Worm (Caenorhabditis elegans) whole organism, L2 larva: ENCODE data around the gene C08F1.12.

Experiments used
- C34F6.9 ChIP-seq: fragments of 150-350 bp; optimal IDR thresholded peaks from 2 replicates; lab custom pipeline; 2014; ENCODE audit warnings: missing biosample characterization, missing genetic modification characterization
- F13H6.1 ChIP-seq: sonication (generic microtip); optimal IDR thresholded peaks from 2 replicates; lab custom pipeline; 2016; ENCODE audit warnings: missing genetic modification characterization, missing compliant biosample characterization
- Y55F3AM.14 ChIP-seq: fragments of 200-800 bp; sonication (Bioruptor generic); optimal IDR thresholded peaks from 2 replicates; lab custom pipeline; 2018; ENCODE audit warnings: mild to moderate bottlenecking, missing genetic modification characterization, missing compliant biosample characterization
- ZK546.5 ChIP-seq: sonication (generic microtip); optimal IDR thresholded peaks from 2 replicates; lab custom pipeline; 2017; ENCODE audit warnings: missing biosample characterization, missing genetic modification characterization
- aly-2 ChIP-seq: fragments of 150-350 bp; optimal IDR thresholded peaks from 2 replicates; lab custom pipeline; 2014; ENCODE audit warnings: missing biosample characterization, missing genetic modification characterization
- ama-1 ChIP-seq: fragments of 150-350 bp; optimal IDR thresholded peaks from 2 replicates; lab custom pipeline; 2018; ENCODE audit warnings: inconsistent platforms
- blmp-1 ChIP-seq: sonication (generic microtip); optimal IDR thresholded peaks from 2 replicates; lab custom pipeline; 2017; ENCODE audit warnings: missing genetic modification characterization, mild to moderate bottlenecking, missing compliant biosample characterization, antibody characterized with exemption, moderate library complexity; ENCODE audit not compliant: insufficient read depth
- ceh-16 ChIP-seq: fragments of 150-350 bp; optimal IDR thresholded peaks from 2 replicates; lab custom pipeline; 2014; ENCODE audit warnings: missing biosample characterization, missing genetic modification characterization
- crh-2 ChIP-seq: sonication (generic microtip); optimal IDR thresholded peaks from 2 replicates; lab custom pipeline; 2017; ENCODE audit warnings: missing biosample characterization, missing genetic modification characterization
- dmd-4 ChIP-seq: sonication (generic microtip); optimal IDR thresholded peaks from 2 replicates; lab custom pipeline; 2017; ENCODE audit warnings: missing biosample characterization, missing genetic modification characterization
- egl-27 ChIP-seq: sonication (generic microtip); optimal IDR thresholded peaks from 3 replicates; lab custom pipeline; 2017; ENCODE audit warnings: missing biosample characterization, missing genetic modification reagents, missing genetic modification characterization
- elt-1 ChIP-seq: fragments of 150-350 bp; optimal IDR thresholded peaks from 2 replicates; lab custom pipeline; 2014; ENCODE audit warnings: missing biosample characterization, missing genetic modification characterization
- gmeb-1 ChIP-seq: fragments of 150-350 bp; optimal IDR thresholded peaks from 2 replicates; lab custom pipeline; 2014; ENCODE audit warnings: missing biosample characterization, missing genetic modification characterization
- lin-11 ChIP-seq: fragments of 150-350 bp; sonication (generic microtip); optimal IDR thresholded peaks from 2 replicates; lab custom pipeline; 2014; ENCODE audit warnings: missing biosample characterization, missing genetic modification characterization, inconsistent platforms, mixed read lengths
- lin-13 ChIP-seq: fragments of 150-350 bp; optimal IDR thresholded peaks from 2 replicates; lab custom pipeline; 2014; ENCODE audit warnings: missing biosample characterization, missing genetic modification reagents, missing genetic modification characterization
- lin-39 ChIP-seq: fragments of 150-350 bp; optimal IDR thresholded peaks from 2 replicates; lab custom pipeline; 2014; ENCODE audit warnings: missing biosample characterization, missing genetic modification reagents, missing genetic modification characterization
- lsy-2 ChIP-seq, 2 experiments: fragments of 150-350 bp in 1 of 2; sonication (generic microtip) in 1 of 2; optimal IDR thresholded peaks; 2 replicates each; lab custom pipeline; 2014 to 2017; ENCODE audit warnings: missing biosample characterization in 2 of 2, missing genetic modification characterization in 2 of 2
- mab-5 ChIP-seq: fragments of 150-350 bp; optimal IDR thresholded peaks from 2 replicates; lab custom pipeline; 2014; ENCODE audit warnings: missing biosample characterization, missing genetic modification characterization
- mdl-1 ChIP-seq, 2 experiments: fragments of 150-350 bp in 1 of 2; sonication (generic microtip) in 1 of 2; optimal IDR thresholded peaks; 2 replicates each; lab custom pipeline; 2017; ENCODE audit warnings: missing biosample characterization in 2 of 2, missing genetic modification characterization in 2 of 2
- nhr-129 ChIP-seq: fragments of 150-350 bp; optimal IDR thresholded peaks from 2 replicates; lab custom pipeline; 2014; ENCODE audit warnings: missing biosample characterization, missing genetic modification characterization
- nhr-23 ChIP-seq: fragments of 150-350 bp; optimal IDR thresholded peaks from 2 replicates; lab custom pipeline; 2014; ENCODE audit warnings: missing biosample characterization, missing genetic modification reagents, missing genetic modification characterization
- nhr-237 ChIP-seq: fragments of 150-350 bp; optimal IDR thresholded peaks from 2 replicates; lab custom pipeline; 2014; ENCODE audit warnings: missing biosample characterization, missing genetic modification characterization
- nhr-25 ChIP-seq: fragments of 150-350 bp; sonication (generic microtip); optimal IDR thresholded peaks from 3 replicates; lab custom pipeline; 2014; ENCODE audit warnings: missing biosample characterization, missing genetic modification characterization
- nhr-6 ChIP-seq: fragments of 150-350 bp; optimal IDR thresholded peaks from 2 replicates; lab custom pipeline; 2014; ENCODE audit warnings: missing biosample characterization, missing genetic modification characterization
- nhr-77 ChIP-seq: fragments of 150-350 bp; optimal IDR thresholded peaks from 2 replicates; lab custom pipeline; 2014; ENCODE audit warnings: missing biosample characterization, missing genetic modification characterization
- peb-1 ChIP-seq: fragments of 150-350 bp; optimal IDR thresholded peaks from 2 replicates; lab custom pipeline; 2014; ENCODE audit warnings: missing biosample characterization, missing genetic modification characterization
- sem-4 ChIP-seq: fragments of 150-350 bp; optimal IDR thresholded peaks from 2 replicates; lab custom pipeline; 2014; ENCODE audit warnings: missing biosample characterization, missing genetic modification reagents, missing genetic modification characterization
- snpc-4 ChIP-seq: fragments of 150-350 bp; optimal IDR thresholded peaks from 2 replicates; lab custom pipeline; 2014; ENCODE audit warnings: missing biosample characterization, missing genetic modification characterization
- unc-39 ChIP-seq: fragments of 150-350 bp; optimal IDR thresholded peaks from 2 replicates; lab custom pipeline; 2014; ENCODE audit warnings: missing biosample characterization, missing genetic modification characterization
- unc-55 ChIP-seq: fragments of 150-350 bp; sonication (generic microtip); optimal IDR thresholded peaks from 3 replicates; lab custom pipeline; 2014; ENCODE audit warnings: missing biosample characterization, missing genetic modification reagents, missing genetic modification characterization
- unc-62 ChIP-seq: fragments of 150-350 bp; optimal IDR thresholded peaks from 2 replicates; lab custom pipeline; 2014; ENCODE audit warnings: missing biosample characterization, missing genetic modification reagents, missing genetic modification characterization
- ztf-11 ChIP-seq: sonication (generic microtip); optimal IDR thresholded peaks from 2 replicates; lab custom pipeline; 2017; ENCODE audit warnings: missing biosample characterization, missing genetic modification characterization

C08F1.12 gene

ce11 chrII:1818300-1818699, 12.0 kb upstream of the C08F1.12 start, which contains the start of gene fbxb-10:
Gene fbxb-10 (minus strand): TSS chrII:1818400.
- no peak for TF ChIP-seq F13H6.1 (tag; lab: Kevin White, UChicago)
- TF ChIP-seq gmeb-1 (tag; lab: Kevin White, UChicago): no peak
- no peak for TF ChIP-seq blmp-1 (tag; lab: Kevin White, UChicago)
- no peak for TF ChIP-seq peb-1 (tag; lab: Kevin White, UChicago)
- TF ChIP-seq ztf-11: no peak
- no peak for TF ChIP-seq ama-1 (lab: Kevin White, UChicago)
- no peak for TF ChIP-seq unc-55
- no peak for TF ChIP-seq C34F6.9 (tag; lab: Kevin White, UChicago)

ce11 chrII:1816053-1816452, 9.8 kb upstream of the C08F1.12 start:
- TF ChIP-seq egl-27 (no peak), unc-62 (no peak), sem-4 (tag; lab: Kevin White, UChicago) (no peak), lin-39 (tag; lab: Kevin White, UChicago) (no peak), aly-2 (tag; lab: Kevin White, UChicago) (no peak), peb-1 (tag; lab: Kevin White, UChicago) (no peak), nhr-77 (tag; lab: Kevin White, UChicago) (no peak), snpc-4 (no peak), nhr-25 (tag; lab: Kevin White, UChicago) (no peak), ama-1 (lab: Kevin White, UChicago) (no peak), ZK546.5 (tag; lab: Kevin White, UChicago) (no peak), nhr-6 (no peak), ceh-16 (tag; lab: Kevin White, UChicago) (no peak), lin-11 (tag; lab: Kevin White, UChicago) (no peak), F13H6.1 (tag; lab: Kevin White, UChicago) (no peak), elt-1 (no peak), nhr-129 (tag; lab: Kevin White, UChicago) (no peak), nhr-237 (no peak), unc-39 (tag; lab: Kevin White, UChicago) (no peak), mab-5 (tag; lab: Kevin White, UChicago) (no peak)

- TF ChIP-seq unc-55 (peak; percentile 8), lin-11 (tag; lab: Kevin White, UChicago) (no peak)
Measured at ce11 chrII:1808217-1808616, 2.0 kb upstream of the C08F1.12 start, which contains the start of gene C08F1.8. Gene C08F1.8 (minus strand): TSS chrII:1808317.

DNA sequence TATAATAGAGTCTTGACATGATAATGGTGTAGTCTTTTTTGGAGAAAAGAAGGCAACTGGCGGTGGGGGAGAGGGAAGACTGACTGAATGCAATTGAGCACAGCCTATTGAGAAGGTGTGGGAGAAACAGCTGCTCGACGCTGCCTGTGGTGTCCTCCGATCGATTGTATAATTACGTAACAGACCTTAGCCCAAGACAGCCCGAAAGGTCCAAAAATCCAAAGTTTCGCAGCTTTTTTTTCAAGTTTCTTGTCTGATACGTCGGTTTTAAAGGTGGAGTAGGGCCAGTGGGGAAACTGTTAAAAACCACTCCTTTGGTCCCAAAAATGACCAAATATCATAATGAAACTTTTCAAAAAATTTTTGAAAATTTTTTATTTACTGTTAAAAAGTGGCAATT, 18.2 kb downstream of the C08F1.12 start, which contains the start of the genes C08F1.6 and fbxb-13:
C08F1.6 (minus strand) TSS at position 101 of the 400 bp plus-strand sequence.
fbxb-13 (plus strand) TSS at position 191 of the 400 bp plus-strand sequence.
- no peak for TF ChIP-seq nhr-6
- TF ChIP-seq aly-2 (tag; lab: Kevin White, UChicago): no peak
- no peak for TF ChIP-seq Y55F3AM.14 (GFP tag; lab: Kevin White, UChicago)
- TF ChIP-seq crh-2 (tag; lab: Kevin White, UChicago): no peak
- no peak for TF ChIP-seq nhr-25 (tag; lab: Kevin White, UChicago)
- no peak for TF ChIP-seq mdl-1 (tag; optimal IDR thresholded peaks at IDR 0.05; lab: Kevin White, UChicago)
- TF ChIP-seq lin-13: no peak
- TF ChIP-seq lin-11 (tag; lab: Kevin White, UChicago): no peak
- no peak for TF ChIP-seq nhr-77 (tag; lab: Kevin White, UChicago)
- TF ChIP-seq lsy-2 (tag; optimal IDR thresholded peaks at IDR 0.05; lab: Kevin White, UChicago): no peak

DNA sequence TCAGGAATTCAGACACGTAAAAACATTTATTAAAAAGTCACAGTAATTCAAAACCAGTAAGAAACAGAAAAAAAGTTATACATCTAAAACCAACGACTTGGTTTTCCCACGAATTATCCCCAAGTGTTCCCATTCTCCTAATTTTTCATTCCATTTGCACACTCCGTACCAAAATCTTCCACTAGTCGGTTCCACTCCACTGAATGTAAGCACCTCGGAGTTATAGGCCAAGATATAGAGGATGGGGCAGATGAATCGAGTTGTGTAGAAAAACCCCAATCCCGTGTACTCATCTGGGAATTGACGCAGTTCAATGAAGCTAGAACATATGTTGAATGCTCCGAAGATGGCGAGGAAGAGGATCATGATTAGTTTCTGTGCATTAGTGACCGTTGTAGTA, 19.1 kb downstream of the C08F1.12 start:
- no peak for TF ChIP-seq ceh-16 (tag; lab: Kevin White, UChicago)
- TF ChIP-seq nhr-25 (tag; lab: Kevin White, UChicago): no peak
- no peak for TF ChIP-seq ztf-11
- no peak for TF ChIP-seq ama-1 (lab: Kevin White, UChicago)
- TF ChIP-seq nhr-23 (tag; lab: Kevin White, UChicago): no peak
- TF ChIP-seq nhr-77 (tag; lab: Kevin White, UChicago): no peak
- TF ChIP-seq ZK546.5 (tag; lab: Kevin White, UChicago): no peak
- no peak for TF ChIP-seq aly-2 (tag; lab: Kevin White, UChicago)
- TF ChIP-seq lin-13: no peak
- no peak for TF ChIP-seq dmd-4 (tag; lab: Kevin White, UChicago)
- no peak for TF ChIP-seq lin-39 (tag; lab: Kevin White, UChicago)
- TF ChIP-seq nhr-6: no peak
- TF ChIP-seq unc-62: no peak
